Worm (Caenorhabditis elegans) whole organism, midembryonic: Measurements from ENCODE around the gene his-64.

Source experiments
- T22C8.4 ChIP-seq: fragments of 200-800 bp; sonication (Bioruptor generic); IDR thresholded peaks from 2 replicates; pipeline ENCODE4 v1.3.6; 2022; ENCODE audit warnings: missing genetic modification characterization, missing compliant biosample characterization
- cog-1 ChIP-seq: sonication (generic microtip); optimal IDR thresholded peaks from 2 replicates; lab custom pipeline; 2016; ENCODE audit warnings: missing genetic modification characterization, missing compliant biosample characterization
- flt-1 ChIP-seq: fragments of 200-800 bp; sonication (Bioruptor generic); IDR thresholded peaks from 2 replicates; pipeline ENCODE4 v1.3.6; 2022; ENCODE audit warnings: missing genetic modification characterization, missing compliant biosample characterization
- klf-2 ChIP-seq: fragments of 200-800 bp; sonication (Bioruptor generic); conservative IDR thresholded peaks from 2 replicates; pipeline ENCODE4 v1.3.6; 2022; ENCODE audit warnings: missing genetic modification reagents, missing genetic modification characterization, missing compliant biosample characterization
- med-1 ChIP-seq: sonication (generic microtip); optimal IDR thresholded peaks from 2 replicates; lab custom pipeline; 2017; ENCODE audit warnings: missing genetic modification characterization, mild to moderate bottlenecking, missing compliant biosample characterization, antibody characterized with exemption, missing genetic modification reagents; ENCODE audit not compliant: insufficient read depth
- ref-1 ChIP-seq: fragments of 200-800 bp; sonication (Bioruptor generic); conservative IDR thresholded peaks from 2 replicates; pipeline ENCODE4 v1.3.6; 2022; ENCODE audit warnings: missing genetic modification reagents, missing genetic modification characterization, missing compliant biosample characterization
- tab-1 ChIP-seq: fragments of 200-800 bp; sonication (Bioruptor generic); IDR thresholded peaks from 2 replicates; pipeline ENCODE4 v1.3.6; 2022; ENCODE audit warnings: missing genetic modification characterization, missing compliant biosample characterization
- ztf-23 ChIP-seq: fragments of 200-800 bp; sonication (Bioruptor generic); IDR thresholded peaks from 2 replicates; pipeline ENCODE4 v1.3.6; 2022; ENCODE audit warnings: missing genetic modification reagents, missing genetic modification characterization, missing compliant biosample characterization
- ztf-29 ChIP-seq: fragments of 200-800 bp; sonication (Bioruptor generic); IDR thresholded peaks from 2 replicates; pipeline ENCODE4 v1.3.6; 2022; ENCODE audit warnings: missing genetic modification reagents, missing genetic modification characterization, missing compliant biosample characterization

The his-64 gene

DNA sequence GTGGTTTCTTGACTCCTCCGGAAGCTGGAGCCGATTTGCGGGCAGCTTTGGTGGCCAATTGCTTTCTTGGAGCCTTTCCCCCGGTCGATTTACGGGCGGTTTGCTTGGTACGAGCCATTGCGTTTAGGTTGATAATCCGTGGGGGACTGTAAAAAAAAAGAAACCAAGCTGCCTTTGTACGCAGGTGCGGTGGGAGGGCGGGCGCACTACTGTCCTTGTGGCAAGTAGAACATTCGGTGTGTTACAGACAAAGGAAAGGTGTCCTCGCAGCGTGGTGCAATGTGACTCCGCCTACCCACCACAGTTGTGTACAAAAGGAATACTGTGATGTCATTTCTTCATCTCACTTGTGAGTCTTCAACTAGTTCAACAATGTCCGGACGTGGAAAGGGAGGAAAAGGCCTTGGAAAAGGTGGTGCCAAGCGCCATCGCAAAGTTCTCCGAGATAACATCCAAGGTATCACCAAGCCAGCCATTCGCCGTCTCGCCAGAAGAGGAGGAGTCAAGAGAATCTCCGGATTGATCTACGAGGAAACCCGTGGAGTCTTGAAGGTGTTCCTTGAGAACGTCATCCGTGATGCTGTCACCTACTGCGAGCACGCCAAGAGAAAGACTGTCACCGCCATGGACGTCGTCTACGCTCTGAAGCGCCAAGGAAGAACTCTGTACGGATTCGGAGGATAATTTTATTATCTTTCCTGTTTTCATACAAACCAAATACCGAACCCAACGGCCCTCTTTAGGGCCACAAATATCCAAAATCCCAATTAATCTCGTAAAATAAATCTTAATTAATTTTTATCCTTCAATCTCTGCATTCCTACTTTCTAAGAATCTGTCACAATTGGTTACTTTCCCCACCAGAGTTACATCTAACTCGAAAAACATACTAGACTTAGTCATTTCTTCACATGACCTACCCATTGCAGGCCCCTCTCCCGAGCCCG, at the start of gene his-64, which contains the start of gene his-63:
Gene his-64 (plus strand): TSS at position 373 of the 947 bp plus-strand sequence.
Gene his-63 (minus strand): TSS at position 118 of the 947 bp plus-strand sequence.
- TF ChIP-seq ztf-23 (GFP tag; lab: Robert Waterston, UW), result peak; percentile 57; the same call in 1 of the 2 replicates

DNA sequence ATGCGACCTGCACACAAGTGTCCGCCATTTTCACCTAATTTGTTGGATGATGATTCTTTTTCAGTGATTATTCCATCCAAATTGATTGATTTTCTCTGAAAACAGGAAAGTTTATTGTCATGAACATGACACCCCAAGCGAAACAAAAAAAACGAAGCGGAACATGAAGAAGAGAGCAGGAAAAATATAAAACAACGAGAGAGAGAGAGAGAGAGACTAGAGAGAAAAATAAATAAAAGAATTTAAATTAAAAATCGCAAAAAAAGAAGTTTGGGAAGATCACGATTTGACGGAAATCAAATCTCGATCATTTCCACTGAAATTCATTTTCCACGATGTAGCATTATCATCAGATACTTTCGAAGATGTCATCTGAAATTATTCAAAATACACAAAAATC, 47.1 kb upstream of the his-64 start, which contains the start of gene klp-12:
Gene klp-12 (minus strand): TSS at position 101 of the 400 bp plus-strand sequence.
- TF ChIP-seq cog-1 (tag; lab: Kevin White, UChicago) (no peak), ztf-23 (GFP tag; lab: Robert Waterston, UW) (no peak), tab-1 (no peak), flt-1 (GFP tag; lab: Robert Waterston, UW) (no peak), ref-1 (GFP tag; lab: Robert Waterston, UW) (no peak), T22C8.4 (no peak), klf-2 (no peak), med-1 (GFP tag; lab: Kevin White, UChicago) (no peak), ztf-29 (GFP tag; lab: Robert Waterston, UW) (no peak)

DNA sequence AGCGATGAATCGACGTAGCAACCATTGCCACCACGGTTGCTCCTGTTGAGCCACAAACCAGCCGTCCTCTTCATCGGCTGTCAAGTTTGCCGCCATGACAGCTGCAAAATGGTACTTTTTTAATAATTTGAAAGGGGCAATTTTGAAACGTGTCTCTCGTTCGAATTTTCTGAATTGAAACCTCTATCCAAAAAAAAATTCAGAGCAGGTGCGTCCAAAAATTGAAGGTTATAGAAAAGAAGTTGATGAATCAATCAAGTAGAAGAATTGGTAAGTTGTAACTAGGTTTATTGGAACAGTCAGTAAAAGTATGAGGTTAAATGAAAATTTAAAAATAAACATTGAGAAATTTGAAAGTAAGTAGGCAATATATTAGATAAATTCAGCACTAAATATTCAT, 45.5 kb upstream of the his-64 start, which contains the start of gene T01G1.4:
Gene T01G1.4 (minus strand): TSS at position 101 of the 400 bp plus-strand sequence.
- no peak for TF ChIP-seq flt-1 (GFP tag; lab: Robert Waterston, UW)
- no peak for TF ChIP-seq ztf-29 (GFP tag; lab: Robert Waterston, UW)
- no peak for TF ChIP-seq ztf-23 (GFP tag; lab: Robert Waterston, UW)

DNA sequence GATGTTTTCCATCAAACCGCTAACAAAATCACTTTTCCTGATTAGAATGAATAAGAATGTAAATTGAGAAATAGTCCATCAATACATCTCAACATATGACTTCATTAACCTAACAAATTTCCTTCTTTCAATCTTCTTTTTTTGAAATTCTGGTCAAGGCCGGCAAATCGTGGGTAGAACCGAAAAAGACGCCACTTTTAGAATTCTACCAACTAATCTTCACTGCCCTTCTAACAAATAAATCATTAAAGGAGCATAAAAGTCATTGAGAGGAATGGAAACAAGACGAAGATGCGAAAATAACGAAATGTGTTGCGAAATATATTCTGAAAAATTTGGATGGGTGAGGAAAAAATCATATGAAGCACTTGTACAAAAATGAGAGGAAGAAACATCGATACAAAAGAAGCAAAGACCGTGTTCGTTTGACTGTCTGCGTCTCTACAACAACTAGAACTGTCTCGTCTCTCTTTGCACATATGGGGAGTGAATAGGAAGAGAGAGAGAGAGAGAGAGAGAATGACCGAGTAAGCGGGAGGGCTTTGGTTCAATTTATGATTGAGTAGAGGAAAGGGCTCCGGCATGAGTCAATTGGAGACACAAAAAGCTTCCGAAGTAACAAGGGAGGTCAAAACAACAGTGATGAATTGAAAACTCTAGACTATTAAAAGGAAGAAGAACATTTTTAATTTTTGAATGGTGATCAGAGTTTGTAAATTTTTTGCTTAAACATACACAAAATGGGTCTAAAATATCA, 42.9 kb upstream of the his-64 start:
- TF ChIP-seq cog-1 (tag; lab: Kevin White, UChicago) (no peak), tab-1 (no peak), med-1 (GFP tag; lab: Kevin White, UChicago) (no peak), ztf-29 (GFP tag; lab: Robert Waterston, UW) (peak; percentile 57; the same call in 1 of the 2 replicates), ref-1 (GFP tag; lab: Robert Waterston, UW) (no peak), klf-2 (no peak), flt-1 (GFP tag; lab: Robert Waterston, UW) (no peak)

DNA sequence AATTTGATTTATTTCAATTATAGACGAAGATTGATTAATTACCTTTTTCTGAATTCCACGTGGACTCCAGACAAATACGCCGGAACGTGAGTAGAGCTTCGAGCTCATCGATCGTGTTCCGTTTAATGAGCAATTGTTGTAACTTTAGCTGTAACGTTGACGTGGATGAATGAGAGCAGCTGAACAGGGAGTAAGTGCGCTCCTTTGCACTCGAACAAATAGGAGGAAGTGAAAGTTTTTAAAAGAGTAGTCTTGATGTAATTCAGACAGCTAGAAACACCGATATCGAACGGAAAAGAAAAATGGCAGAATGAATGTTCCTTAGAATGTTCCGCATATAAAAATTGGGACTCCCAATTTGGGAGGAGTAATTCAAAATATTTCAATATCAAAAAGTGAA, 35.3 kb upstream of the his-64 start, which contains the start of gene sec-31:
Gene sec-31 (minus strand): TSS at position 148 of the 400 bp plus-strand sequence.
- no peak for TF ChIP-seq klf-2
- TF ChIP-seq ztf-23 (GFP tag; lab: Robert Waterston, UW), result no peak
- no peak for TF ChIP-seq ztf-29 (GFP tag; lab: Robert Waterston, UW)
- TF ChIP-seq tab-1, result no peak
- no peak for TF ChIP-seq ref-1 (GFP tag; lab: Robert Waterston, UW)
- TF ChIP-seq flt-1 (GFP tag; lab: Robert Waterston, UW), result no peak
- TF ChIP-seq T22C8.4, result no peak
- TF ChIP-seq cog-1 (tag; lab: Kevin White, UChicago), result no peak
- TF ChIP-seq med-1 (GFP tag; lab: Kevin White, UChicago), result no peak

DNA sequence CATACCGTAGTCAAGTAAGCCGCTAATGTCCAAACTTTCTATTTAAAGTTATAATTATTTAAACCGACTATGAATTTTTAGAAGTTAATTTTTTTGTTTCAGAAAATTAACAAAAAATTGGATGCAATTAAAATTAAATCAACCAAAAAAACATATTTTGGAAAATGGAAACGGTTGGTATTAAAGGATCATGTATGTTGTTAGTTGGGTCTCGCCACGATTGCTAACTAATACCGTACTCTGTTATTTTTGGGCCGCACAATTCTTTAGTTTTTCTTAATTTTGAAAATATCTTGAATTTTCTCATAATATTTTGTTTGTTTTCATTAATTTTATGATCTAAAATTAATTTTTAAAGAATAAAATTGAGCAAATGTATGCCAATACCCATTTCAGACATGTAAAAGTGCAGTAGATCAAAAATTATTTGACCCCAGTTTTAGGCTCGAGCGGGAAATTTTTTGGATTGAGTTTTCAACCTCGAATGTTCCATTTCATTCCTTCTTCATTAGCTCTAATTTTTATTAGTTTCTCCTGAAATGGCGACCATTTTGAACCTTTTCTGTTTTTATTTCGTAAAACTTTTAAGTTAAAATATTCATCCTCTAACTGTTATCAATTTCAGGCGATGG, 34.4 kb upstream of the his-64 start, which contains the start of gene cbd-1:
Gene cbd-1 (plus strand): TSS at position 626 of the 632 bp plus-strand sequence.
- TF ChIP-seq tab-1, result no peak
- no peak for TF ChIP-seq ref-1 (GFP tag; lab: Robert Waterston, UW)
- TF ChIP-seq cog-1 (tag; lab: Kevin White, UChicago), result no peak
- no peak for TF ChIP-seq flt-1 (GFP tag; lab: Robert Waterston, UW)
- TF ChIP-seq klf-2, result no peak
- TF ChIP-seq T22C8.4, result no peak
- no peak for TF ChIP-seq ztf-23 (GFP tag; lab: Robert Waterston, UW)
- no peak for TF ChIP-seq ztf-29 (GFP tag; lab: Robert Waterston, UW)
- no peak for TF ChIP-seq med-1 (GFP tag; lab: Kevin White, UChicago)

DNA sequence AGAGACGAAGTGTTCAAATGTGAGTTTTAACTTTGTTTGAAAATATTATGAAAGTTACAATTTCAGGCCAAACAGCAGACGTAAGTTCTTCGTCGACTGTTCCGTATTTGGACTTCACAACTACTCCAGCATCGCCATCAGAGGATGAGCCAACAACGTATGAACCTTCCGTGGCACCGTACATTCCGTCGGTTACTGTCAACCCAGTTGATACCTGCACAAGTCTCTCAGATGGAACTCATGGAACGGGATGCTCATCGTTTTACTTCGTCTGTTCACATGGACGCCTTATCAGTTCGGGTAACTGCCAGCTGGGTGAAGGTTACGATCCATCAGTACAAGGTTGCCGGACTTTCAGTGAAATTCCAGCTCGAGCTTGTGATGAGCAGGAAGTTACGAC, 31.2 kb upstream of the his-64 start:
- TF ChIP-seq ztf-23 (GFP tag; lab: Robert Waterston, UW) (no peak), ztf-29 (GFP tag; lab: Robert Waterston, UW) (no peak), tab-1 (no peak), klf-2 (no peak), flt-1 (GFP tag; lab: Robert Waterston, UW) (no peak), ref-1 (GFP tag; lab: Robert Waterston, UW) (no peak), cog-1 (tag; lab: Kevin White, UChicago) (no peak), T22C8.4 (no peak), med-1 (GFP tag; lab: Kevin White, UChicago) (no peak)

DNA sequence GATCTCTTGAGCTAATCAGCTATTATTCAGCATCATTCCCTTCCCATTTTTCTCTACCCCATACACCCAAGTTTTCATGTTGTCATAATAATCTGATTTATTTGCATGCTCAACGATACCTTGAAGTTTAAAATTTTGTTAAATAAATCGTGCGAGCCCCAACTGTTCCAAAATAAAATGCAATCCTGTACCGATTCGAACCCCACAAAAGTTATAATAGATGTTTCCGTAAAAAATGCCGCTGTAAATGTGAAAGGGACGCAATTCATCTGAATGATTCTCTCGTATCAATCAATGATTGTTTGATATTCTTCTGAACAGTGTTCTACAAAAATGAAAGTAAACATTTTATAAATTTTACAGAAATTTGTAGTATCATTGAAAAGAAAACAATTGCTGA, 29.5 kb upstream of the his-64 start:
- TF ChIP-seq klf-2 (no peak), ref-1 (GFP tag; lab: Robert Waterston, UW) (no peak), T22C8.4 (no peak), ztf-23 (GFP tag; lab: Robert Waterston, UW) (no peak), tab-1 (no peak), cog-1 (tag; lab: Kevin White, UChicago) (no peak), flt-1 (GFP tag; lab: Robert Waterston, UW) (no peak), ztf-29 (GFP tag; lab: Robert Waterston, UW) (no peak), med-1 (GFP tag; lab: Kevin White, UChicago) (no peak)
